Fruit fly (Drosophila melanogaster): ENCODE results near the gene CG32409.

Gene CG32409

DNA sequence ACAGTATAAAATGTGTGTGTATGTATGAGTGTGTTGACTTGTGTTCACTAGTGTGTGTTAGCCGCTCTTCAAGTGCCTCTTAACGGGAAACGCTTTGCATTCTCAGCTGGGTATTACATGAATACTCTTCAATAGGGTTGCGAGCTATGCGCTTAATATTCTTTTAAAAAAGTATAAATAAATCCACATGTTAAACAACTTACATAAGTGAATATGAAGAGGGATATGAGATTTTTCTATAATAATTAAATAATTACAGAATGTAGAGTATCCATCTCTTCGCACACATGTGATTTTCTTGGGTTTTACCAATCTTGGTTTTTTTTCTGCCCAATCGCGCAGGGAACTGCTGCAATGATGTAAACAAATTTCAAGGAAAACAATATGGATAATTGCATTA, 46.2 kb downstream of the CG32409 start:
- TF ChIP-seq psq (optimal IDR thresholded peaks at IDR 0.05) (no peak), Dll (optimal IDR thresholded peaks at IDR 0.05) (no peak), CG8478 (optimal IDR thresholded peaks at IDR 0.05) (no peak), EcR (GFP tag; optimal IDR thresholded peaks at IDR 0.05) (no peak), pan (optimal IDR thresholded peaks at IDR 0.05) (no peak), usp (GFP tag; optimal IDR thresholded peaks at IDR 0.05) (no peak)

DNA sequence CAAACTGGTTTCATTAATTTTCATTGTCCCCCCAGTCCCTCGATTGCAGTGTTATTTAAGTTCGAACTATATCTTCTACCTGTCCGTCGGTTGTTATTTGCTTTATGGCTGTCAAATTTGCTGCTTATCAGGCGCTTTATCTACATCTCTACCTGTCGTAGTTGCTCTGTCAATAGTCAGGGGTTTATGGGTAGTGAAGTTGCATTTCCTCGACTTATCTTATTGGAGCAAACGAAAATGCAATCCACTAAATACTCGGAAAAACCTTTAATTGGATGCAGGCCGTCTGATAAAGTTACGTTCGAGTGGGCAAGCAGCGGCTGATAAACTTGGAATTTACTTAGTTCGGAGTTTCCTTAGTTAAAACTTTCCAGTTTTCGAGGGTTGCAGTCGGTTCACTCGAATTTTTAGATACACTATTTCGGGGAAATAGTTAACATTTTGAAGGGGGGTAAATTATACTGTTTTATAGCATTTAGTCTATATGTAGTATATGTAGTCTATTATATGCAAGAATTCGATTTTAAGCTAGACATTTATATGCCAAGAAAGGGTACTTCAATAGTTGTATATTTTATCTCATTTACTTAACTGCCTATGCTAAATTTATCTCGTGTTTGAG, 47.9 kb downstream of the CG32409 start:
- no peak for TF ChIP-seq usp (GFP tag; optimal IDR thresholded peaks at IDR 0.05)

DNA sequence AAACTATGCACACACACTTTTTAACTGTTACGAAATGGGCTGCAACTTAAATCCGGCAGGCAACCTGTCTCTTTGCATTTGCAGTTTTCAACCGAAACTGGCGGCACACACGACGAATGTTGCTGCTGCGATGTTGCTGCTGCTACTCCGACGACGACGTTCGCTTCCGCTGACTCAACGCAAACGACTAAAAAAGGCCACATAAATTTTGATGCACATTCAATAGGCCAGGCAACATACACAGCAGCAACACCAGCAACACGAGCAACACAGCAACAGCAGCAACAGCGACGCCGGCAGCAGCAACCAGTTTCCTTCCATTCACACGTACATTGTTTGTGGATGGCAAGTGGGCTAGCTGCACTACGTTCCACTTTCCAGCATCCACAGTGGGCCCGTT, 51.1 kb downstream of the CG32409 start, which contains the start of gene Egfrap:
Egfrap (minus strand) TSS at position 192 of the 400 bp plus-strand sequence.
- TF ChIP-seq usp (GFP tag; optimal IDR thresholded peaks at IDR 0.05), result no peak
- TF ChIP-seq CG8478 (optimal IDR thresholded peaks at IDR 0.05), result no peak
- no peak for TF ChIP-seq EcR (GFP tag; optimal IDR thresholded peaks at IDR 0.05)
- no peak for TF ChIP-seq psq (optimal IDR thresholded peaks at IDR 0.05)
- TF ChIP-seq pan (optimal IDR thresholded peaks at IDR 0.05), result no peak
- TF ChIP-seq Dll (optimal IDR thresholded peaks at IDR 0.05), result no peak
